Worm (Caenorhabditis elegans) whole organism, L3 larva: ENCODE measurements around the gene ran-1.

ENCODE experiments used
- ama-1 ChIP-seq: fragments of 150-350 bp; optimal IDR thresholded peaks from 2 replicates; lab custom pipeline; 2018
- daf-12 ChIP-seq: fragments of 150-350 bp; optimal IDR thresholded peaks from 2 replicates; lab custom pipeline; 2014; ENCODE audit warnings: missing biosample characterization, missing genetic modification reagents, missing genetic modification characterization
- lin-39 ChIP-seq: fragments of 150-350 bp; optimal IDR thresholded peaks from 2 replicates; lab custom pipeline; 2018; ENCODE audit warnings: missing biosample characterization, missing genetic modification reagents, missing genetic modification characterization
- nhr-12 ChIP-seq: fragments of 150-350 bp; optimal IDR thresholded peaks from 2 replicates; lab custom pipeline; 2014; ENCODE audit warnings: missing biosample characterization, missing genetic modification characterization
- nhr-237 ChIP-seq: fragments of 150-350 bp; optimal IDR thresholded peaks from 2 replicates; lab custom pipeline; 2014; ENCODE audit warnings: missing biosample characterization, missing genetic modification characterization
- nhr-28 ChIP-seq: fragments of 150-350 bp; optimal IDR thresholded peaks from 2 replicates; lab custom pipeline; 2014; ENCODE audit warnings: missing biosample characterization, missing genetic modification characterization
- nhr-76 ChIP-seq: fragments of 150-350 bp; sonication (generic microtip); optimal IDR thresholded peaks from 5 replicates; lab custom pipeline; 2014; ENCODE audit warnings: missing biosample characterization, missing genetic modification characterization
- nhr-77 ChIP-seq: fragments of 150-350 bp; optimal IDR thresholded peaks from 2 replicates; lab custom pipeline; 2014; ENCODE audit warnings: missing biosample characterization, missing genetic modification characterization
- snpc-4 ChIP-seq: fragments of 150-350 bp; optimal IDR thresholded peaks from 2 replicates; lab custom pipeline; 2014; ENCODE audit warnings: missing biosample characterization, missing genetic modification characterization
- unc-39 ChIP-seq: sonication (generic microtip); optimal IDR thresholded peaks from 4 replicates; lab custom pipeline; 2017; ENCODE audit warnings: missing biosample characterization, missing genetic modification characterization
- unc-62 ChIP-seq: fragments of 150-350 bp; sonication (generic microtip); optimal IDR thresholded peaks from 4 replicates; lab custom pipeline; 2014; ENCODE audit warnings: missing biosample characterization, missing genetic modification reagents, missing genetic modification characterization
- ztf-4 ChIP-seq: fragments of 150-350 bp; optimal IDR thresholded peaks from 2 replicates; lab custom pipeline; 2014; ENCODE audit warnings: missing biosample characterization, missing genetic modification characterization

DNA sequence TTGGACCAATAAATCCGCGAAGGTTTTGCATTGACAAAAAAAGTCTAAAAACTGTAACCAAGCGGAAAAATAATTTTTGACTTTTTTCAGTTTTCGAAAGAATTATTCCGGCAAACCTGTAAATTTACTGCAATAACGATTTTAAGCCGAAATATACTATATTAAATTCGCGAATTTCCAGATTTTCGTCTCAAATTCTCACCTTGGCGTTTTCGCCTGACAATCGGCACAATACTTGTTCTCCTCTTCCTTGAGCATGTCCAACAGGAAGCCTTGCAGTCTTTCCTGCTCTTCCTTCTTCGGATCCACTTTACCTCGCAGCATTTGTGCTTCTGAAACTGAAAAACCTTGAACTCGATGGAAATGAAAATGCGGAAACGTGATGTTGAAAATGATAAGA lies 8.1 kb downstream of the ran-1 start, which contains the start of gene smap-1:
- TF ChIP-seq snpc-4 (tag; lab: Kevin White, UChicago) (no peak), nhr-76 (no peak), nhr-12 (tag; lab: Kevin White, UChicago) (no peak), nhr-77 (tag; lab: Kevin White, UChicago) (no peak), daf-12 (tag; lab: Kevin White, UChicago) (no peak), nhr-237 (tag; lab: Kevin White, UChicago) (no peak), lin-39 (no peak), unc-39 (tag; lab: Kevin White, UChicago) (no peak), unc-62 (GFP tag; lab: Kevin White, UChicago) (no peak), nhr-28 (tag; lab: Kevin White, UChicago) (no peak), ama-1 (lab: Kevin White, UChicago) (no peak), ztf-4 (tag; lab: Kevin White, UChicago) (no peak)
